Worm (Caenorhabditis elegans): ENCODE results near the gene pll-1.

- TF ChIP-seq pha-4 (tag; optimal IDR thresholded peaks at IDR 0.05) (peak; percentile 70), nhr-237 (tag; optimal IDR thresholded peaks at IDR 0.05) (no peak), nhr-76 (tag; optimal IDR thresholded peaks at IDR 0.05) (no peak), zag-1 (tag; optimal IDR thresholded peaks at IDR 0.05) (no peak), egl-27 (tag; optimal IDR thresholded peaks at IDR 0.05) (no peak), snpc-4 (tag; optimal IDR thresholded peaks at IDR 0.05) (no peak), fkh-10 (GFP tag; optimal IDR thresholded peaks at IDR 0.05) (no peak), skn-1 (tag; optimal IDR thresholded peaks at IDR 0.05) (no peak)
Observed at ce11 chrIII:422553-422952, 56.8 kb downstream of the pll-1 start.
